Worm (Caenorhabditis elegans) whole organism, midembryonic: ENCODE measurements around the gene F40G9.6.

Experiments
- T22C8.4 ChIP-seq: fragments of 200-800 bp; sonication (Bioruptor generic); IDR thresholded peaks from 2 replicates; pipeline ENCODE4 v1.3.6; 2022; ENCODE audit warnings: missing genetic modification characterization, missing compliant biosample characterization
- flt-1 ChIP-seq: fragments of 200-800 bp; sonication (Bioruptor generic); IDR thresholded peaks from 2 replicates; pipeline ENCODE4 v1.3.6; 2022; ENCODE audit warnings: missing genetic modification characterization, missing compliant biosample characterization
- klf-2 ChIP-seq: fragments of 200-800 bp; sonication (Bioruptor generic); conservative IDR thresholded peaks from 2 replicates; pipeline ENCODE4 v1.3.6; 2022; ENCODE audit warnings: missing genetic modification reagents, missing genetic modification characterization, missing compliant biosample characterization
- med-1 ChIP-seq: sonication (generic microtip); optimal IDR thresholded peaks from 2 replicates; lab custom pipeline; 2017; ENCODE audit warnings: missing genetic modification characterization, mild to moderate bottlenecking, missing compliant biosample characterization, antibody characterized with exemption, missing genetic modification reagents; ENCODE audit not compliant: insufficient read depth
- ref-1 ChIP-seq: fragments of 200-800 bp; sonication (Bioruptor generic); conservative IDR thresholded peaks from 2 replicates; pipeline ENCODE4 v1.3.6; 2022; ENCODE audit warnings: missing genetic modification reagents, missing genetic modification characterization, missing compliant biosample characterization
- tab-1 ChIP-seq: fragments of 200-800 bp; sonication (Bioruptor generic); IDR thresholded peaks from 2 replicates; pipeline ENCODE4 v1.3.6; 2022; ENCODE audit warnings: missing genetic modification characterization, missing compliant biosample characterization
- ztf-23 ChIP-seq: fragments of 200-800 bp; sonication (Bioruptor generic); IDR thresholded peaks from 2 replicates; pipeline ENCODE4 v1.3.6; 2022; ENCODE audit warnings: missing genetic modification reagents, missing genetic modification characterization, missing compliant biosample characterization
- ztf-29 ChIP-seq: fragments of 200-800 bp; sonication (Bioruptor generic); IDR thresholded peaks from 2 replicates; pipeline ENCODE4 v1.3.6; 2022; ENCODE audit warnings: missing genetic modification reagents, missing genetic modification characterization, missing compliant biosample characterization

DNA sequence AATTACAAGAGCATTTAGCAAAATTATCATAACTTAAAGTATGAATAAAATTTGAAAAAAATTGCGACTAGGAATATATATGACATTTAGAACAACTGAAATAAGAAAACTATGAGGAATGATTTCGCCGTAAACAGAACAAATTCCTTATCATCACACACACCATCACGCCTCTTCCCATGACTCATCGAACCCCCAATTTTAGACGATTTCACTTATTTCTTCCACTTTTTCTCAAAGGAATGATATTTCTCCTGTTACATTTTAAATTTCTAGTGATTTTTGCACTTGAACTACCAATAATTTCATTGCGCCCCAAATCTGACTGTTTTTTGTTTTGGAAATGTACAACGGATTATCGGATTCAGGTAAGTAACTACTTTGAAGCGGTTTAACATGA is 22.7 kb upstream of the F40G9.6 start, which contains the start of the genes zig-13 and ver-1:
- TF ChIP-seq ztf-23 (no peak), tab-1 (GFP tag; lab: Robert Waterston, UW) (no peak), flt-1 (GFP tag; lab: Robert Waterston, UW) (no peak), T22C8.4 (no peak), ztf-29 (GFP tag; lab: Robert Waterston, UW) (no peak), klf-2 (GFP tag; lab: Robert Waterston, UW) (no peak), med-1 (no peak), ref-1 (GFP tag; lab: Robert Waterston, UW) (no peak)
